Worm (Caenorhabditis elegans) whole organism, late embryonic: ENCODE results near the gene unc-71.

Source experiments
- ceh-45 ChIP-seq: fragments of 200-800 bp; sonication (Bioruptor generic); IDR thresholded peaks from 2 replicates; pipeline ENCODE4 v1.3.6; 2022; ENCODE audit warnings: missing genetic modification reagents, missing genetic modification characterization, missing compliant biosample characterization
- mec-3 ChIP-seq: sonication (generic microtip); optimal IDR thresholded peaks from 2 replicates; lab custom pipeline; 2016; ENCODE audit warnings: borderline replicate concordance, missing genetic modification characterization, missing compliant biosample characterization
- nfya-1 ChIP-seq: sonication (generic microtip); optimal IDR thresholded peaks from 2 replicates; lab custom pipeline; 2017; ENCODE audit warnings: missing genetic modification characterization, mild to moderate bottlenecking, missing compliant biosample characterization, antibody characterized with exemption, moderate library complexity
- pha-4 ChIP-seq: fragments of 150-350 bp; optimal IDR thresholded peaks from 2 replicates; lab custom pipeline; 2018; ENCODE audit warnings: missing biosample characterization, missing genetic modification reagents, missing genetic modification characterization
- rnt-1 ChIP-seq: sonication (generic microtip); optimal IDR thresholded peaks from 2 replicates; lab custom pipeline; 2016; ENCODE audit warnings: missing genetic modification characterization, missing compliant biosample characterization

- TF ChIP-seq pha-4 (tag; lab: Kevin White, UChicago): no peak
- no peak for TF ChIP-seq ceh-45 (GFP tag; lab: Robert Waterston, UW)
- peak; percentile 49 for TF ChIP-seq nfya-1
- no peak for TF ChIP-seq rnt-1 (tag; lab: Kevin White, UChicago)
- no peak for TF ChIP-seq mec-3 (tag; lab: Kevin White, UChicago)
Observed at ce11 chrIII:12919882-12920281, 28.3 kb upstream of the unc-71 start.
